Worm (Caenorhabditis elegans) whole organism, late embryonic: Measurements from ENCODE around the gene sri-48.
"Not testable (repeated sequence)": the region's sequence is repeated elsewhere in the genome, so short reads cannot be mapped to it uniquely, and the experiment has no call there.

ENCODE experiments used
- ceh-30 ChIP-seq: fragments of 150-350 bp; optimal IDR thresholded peaks from 2 replicates; lab custom pipeline; 2014; ENCODE audit warnings: missing biosample characterization, missing genetic modification characterization
- ceh-9 ChIP-seq: sonication (generic microtip); optimal IDR thresholded peaks from 2 replicates; lab custom pipeline; 2016; ENCODE audit warnings: mild to moderate bottlenecking, missing genetic modification characterization, inconsistent platforms, missing compliant biosample characterization
- dve-1 ChIP-seq: sonication (generic microtip); optimal IDR thresholded peaks from 2 replicates; lab custom pipeline; 2017; ENCODE audit warnings: antibody characterized with exemption, mild to moderate bottlenecking, missing genetic modification characterization, missing compliant biosample characterization
- ets-4 ChIP-seq: sonication (generic microtip); optimal IDR thresholded peaks from 2 replicates; lab custom pipeline; 2016; ENCODE audit warnings: missing genetic modification characterization, missing compliant biosample characterization
- hlh-6 ChIP-seq: sonication (generic microtip); optimal IDR thresholded peaks from 2 replicates; lab custom pipeline; 2016; ENCODE audit warnings: missing genotype, missing genetic modification characterization, missing compliant biosample characterization
- lin-11 ChIP-seq: fragments of 200-800 bp; sonication (Bioruptor generic); optimal IDR thresholded peaks from 2 replicates; lab custom pipeline; 2018; ENCODE audit warnings: mild to moderate bottlenecking, missing genetic modification characterization, missing compliant biosample characterization
- nhr-11 ChIP-seq: fragments of 150-350 bp; optimal IDR thresholded peaks from 2 replicates; lab custom pipeline; 2014; ENCODE audit warnings: missing biosample characterization, missing genetic modification characterization
- odd-2 ChIP-seq: sonication (generic microtip); optimal IDR thresholded peaks from 2 replicates; lab custom pipeline; 2017; ENCODE audit warnings: antibody characterized with exemption, mild to moderate bottlenecking, missing genetic modification characterization, missing compliant biosample characterization
- pqm-1 ChIP-seq: sonication (generic microtip); optimal IDR thresholded peaks from 2 replicates; lab custom pipeline; 2016; ENCODE audit warnings: missing genetic modification characterization, missing compliant biosample characterization
- rnt-1 ChIP-seq: sonication (generic microtip); optimal IDR thresholded peaks from 2 replicates; lab custom pipeline; 2016; ENCODE audit warnings: missing genetic modification characterization, missing compliant biosample characterization
- ttx-3 ChIP-seq: sonication (generic microtip); optimal IDR thresholded peaks from 2 replicates; lab custom pipeline; 2016; ENCODE audit warnings: missing genetic modification reagents, missing genetic modification characterization, missing compliant biosample characterization

- not testable (repeated sequence) for TF ChIP-seq nhr-11 (tag; lab: Kevin White, UChicago); ceh-9; lin-11 (tag; lab: Kevin White, UChicago); ttx-3 (tag; lab: Kevin White, UChicago); hlh-6 (tag; lab: Kevin White, UChicago); ets-4 (tag; lab: Kevin White, UChicago); rnt-1 (tag; lab: Kevin White, UChicago); odd-2 (tag; lab: Kevin White, UChicago); pqm-1 (tag; lab: Kevin White, UChicago); ceh-30 (tag; lab: Kevin White, UChicago); dve-1
Observed at ce11 chrII:3215762-3216161, 14.6 kb upstream of the sri-48 start, which contains the start of gene ZC239.3.
